Fruit fly (Drosophila melanogaster) whole organism, prepupa: ENCODE data around the gene U4-U6-60K.

Experiments
- Blimp-1 ChIP-seq: fragments of 200-800 bp; sonication (Bioruptor generic); optimal IDR thresholded peaks from 3 replicates; lab custom pipeline; 2017; ENCODE audit warnings: missing biosample characterization, missing genetic modification characterization, mild to moderate bottlenecking, moderate library complexity, missing genetic modification reagents
- CG10631 ChIP-seq: fragments of 200-800 bp; sonication (Bioruptor generic); optimal IDR thresholded peaks from 2 replicates; lab custom pipeline; 2016; ENCODE audit warnings: missing biosample characterization, missing genetic modification characterization
- CG11294 ChIP-seq: fragments of 200-800 bp; sonication (Bioruptor generic); IDR thresholded peaks from 2 replicates; pipeline ENCODE4 v1.3.6; 2022; ENCODE audit warnings: missing biosample characterization, missing genetic modification characterization
- CG11762 ChIP-seq: fragments of 200-800 bp; sonication (Bioruptor generic); optimal IDR thresholded peaks from 3 replicates; lab custom pipeline; 2016; ENCODE audit warnings: missing biosample characterization, missing genetic modification characterization; ENCODE audit not compliant: insufficient read depth
- CG11902 ChIP-seq: fragments of 200-800 bp; sonication (Bioruptor generic); optimal IDR thresholded peaks from 3 replicates; lab custom pipeline; 2016; ENCODE audit warnings: missing biosample characterization, missing genetic modification characterization
- CG15336 ChIP-seq: fragments of 200-800 bp; sonication (Bioruptor generic); IDR thresholded peaks from 2 replicates; pipeline ENCODE4 v1.3.6; 2022; ENCODE audit warnings: missing biosample characterization, missing genetic modification characterization
- CG1621 ChIP-seq: fragments of 200-800 bp; sonication (Bioruptor generic); optimal IDR thresholded peaks from 3 replicates; lab custom pipeline; 2018; ENCODE audit warnings: missing biosample characterization, mild to moderate bottlenecking, missing genetic modification characterization
- CG16779 ChIP-seq: fragments of 200-800 bp; sonication (Bioruptor generic); optimal IDR thresholded peaks from 3 replicates; lab custom pipeline; 2017; ENCODE audit warnings: missing biosample characterization, mild to moderate bottlenecking, missing genetic modification characterization
- CG3032 ChIP-seq: fragments of 200-800 bp; optimal IDR thresholded peaks from 2 replicates; lab custom pipeline; 2019; ENCODE audit warnings: missing biosample characterization, mild to moderate bottlenecking, missing genetic modification characterization, moderate library complexity
- CG31627 ChIP-seq: fragments of 200-800 bp; sonication (Bioruptor generic); optimal IDR thresholded peaks from 3 replicates; lab custom pipeline; 2016; ENCODE audit warnings: missing biosample characterization, missing genetic modification characterization
- CG34406 ChIP-seq: fragments of 200-800 bp; sonication (Bioruptor generic); optimal IDR thresholded peaks from 3 replicates; lab custom pipeline; 2016; ENCODE audit warnings: missing biosample characterization, missing genetic modification characterization
- CG4318 ChIP-seq: fragments of 200-800 bp; sonication (Bioruptor generic); optimal IDR thresholded peaks from 3 replicates; lab custom pipeline; 2017; ENCODE audit warnings: missing biosample characterization, mild to moderate bottlenecking, missing genetic modification characterization
- CG6163 ChIP-seq: fragments of 200-800 bp; sonication (Bioruptor generic); IDR thresholded peaks from 3 replicates; pipeline ENCODE4 v1.3.6; 2022; ENCODE audit warnings: missing biosample characterization, missing genetic modification characterization
- CG6276 ChIP-seq: fragments of 200-800 bp; sonication (Bioruptor generic); optimal IDR thresholded peaks from 2 replicates; lab custom pipeline; 2017; ENCODE audit warnings: missing biosample characterization, mild to moderate bottlenecking, missing genetic modification characterization
- CG6792 ChIP-seq: fragments of 200-800 bp; sonication (Bioruptor generic); optimal IDR thresholded peaks from 3 replicates; lab custom pipeline; 2016; ENCODE audit warnings: missing biosample characterization, missing genetic modification characterization
- CG6808 ChIP-seq: fragments of 200-800 bp; sonication (Bioruptor generic); optimal IDR thresholded peaks from 3 replicates; lab custom pipeline; 2017; ENCODE audit warnings: missing biosample characterization, missing genetic modification characterization, mild to moderate bottlenecking, moderate library complexity, missing genetic modification reagents
- CG6854 ChIP-seq: fragments of 200-800 bp; sonication (Bioruptor generic); optimal IDR thresholded peaks from 2 replicates; lab custom pipeline; 2017; ENCODE audit warnings: missing biosample characterization, mild to moderate bottlenecking, missing genetic modification characterization
- CG7368 ChIP-seq: fragments of 200-800 bp; sonication (Bioruptor generic); optimal IDR thresholded peaks from 3 replicates; lab custom pipeline; 2016; ENCODE audit warnings: missing biosample characterization, missing genetic modification characterization
- CG8119 ChIP-seq: fragments of 200-800 bp; sonication (Bioruptor generic); IDR thresholded peaks from 3 replicates; pipeline ENCODE4 v1.3.6; 2022; ENCODE audit warnings: missing biosample characterization, missing genetic modification characterization
- CG8319 ChIP-seq: fragments of 200-800 bp; sonication (Bioruptor generic); optimal IDR thresholded peaks from 3 replicates; lab custom pipeline; 2016; ENCODE audit warnings: missing biosample characterization, missing genetic modification characterization
- CG8632 ChIP-seq: fragments of 200-800 bp; sonication (Bioruptor generic); optimal IDR thresholded peaks from 3 replicates; lab custom pipeline; 2016; ENCODE audit warnings: missing biosample characterization, missing genetic modification characterization
- CG9139 ChIP-seq: fragments of 200-800 bp; sonication (Bioruptor generic); optimal IDR thresholded peaks from 3 replicates; lab custom pipeline; 2017; ENCODE audit warnings: missing biosample characterization, mild to moderate bottlenecking, missing genetic modification characterization
- Eip75B ChIP-seq: fragments of 200-800 bp; sonication (Bioruptor generic); optimal IDR thresholded peaks from 3 replicates; lab custom pipeline; 2016; ENCODE audit warnings: missing biosample characterization, missing genetic modification characterization
- Eip93F ChIP-seq: fragments of 200-800 bp; sonication (Bioruptor generic); optimal IDR thresholded peaks from 2 replicates; lab custom pipeline; 2016; ENCODE audit warnings: missing biosample characterization, mild to moderate bottlenecking, missing genetic modification characterization
- Ets21C ChIP-seq: fragments of 200-800 bp; sonication (Bioruptor generic); optimal IDR thresholded peaks from 3 replicates; lab custom pipeline; 2016; ENCODE audit warnings: missing biosample characterization, missing genetic modification characterization
- Gug ChIP-seq: fragments of 200-800 bp; sonication (Bioruptor generic); IDR thresholded peaks from 2 replicates; pipeline ENCODE4 v1.3.6; 2022; ENCODE audit warnings: missing biosample characterization, missing genetic modification characterization
- Hr39 ChIP-seq: fragments of 200-800 bp; sonication (Bioruptor generic); optimal IDR thresholded peaks from 2 replicates; lab custom pipeline; 2016; ENCODE audit warnings: missing biosample characterization, missing genetic modification characterization
- Hr4 ChIP-seq: fragments of 200-800 bp; sonication (Bioruptor generic); optimal IDR thresholded peaks from 3 replicates; lab custom pipeline; 2016; ENCODE audit warnings: missing biosample characterization, missing genetic modification characterization
- Lpt ChIP-seq: fragments of 200-800 bp; sonication (Bioruptor generic); optimal IDR thresholded peaks from 3 replicates; lab custom pipeline; 2016; ENCODE audit warnings: missing biosample characterization, missing genetic modification characterization
- Met ChIP-seq: fragments of 200-800 bp; sonication (Bioruptor generic); optimal IDR thresholded peaks from 3 replicates; lab custom pipeline; 2016; ENCODE audit warnings: missing biosample characterization, missing genetic modification characterization
- OdsH ChIP-seq: fragments of 200-800 bp; sonication (Bioruptor generic); optimal IDR thresholded peaks from 3 replicates; lab custom pipeline; 2016; ENCODE audit warnings: missing biosample characterization, missing genetic modification characterization
- Smox ChIP-seq: fragments of 200-800 bp; sonication (Bioruptor generic); optimal IDR thresholded peaks from 3 replicates; lab custom pipeline; 2016; ENCODE audit warnings: missing biosample characterization, missing genetic modification characterization
- Sox102F ChIP-seq: fragments of 200-800 bp; sonication (Bioruptor generic); optimal IDR thresholded peaks from 2 replicates; lab custom pipeline; 2016; ENCODE audit warnings: missing biosample characterization, mild to moderate bottlenecking, missing genetic modification characterization
- Sox14 ChIP-seq: fragments of 200-800 bp; sonication (Bioruptor generic); optimal IDR thresholded peaks from 3 replicates; lab custom pipeline; 2016; ENCODE audit warnings: missing biosample characterization, missing genetic modification characterization
- achi ChIP-seq: fragments of 200-800 bp; sonication (Bioruptor generic); optimal IDR thresholded peaks from 3 replicates; lab custom pipeline; 2016; ENCODE audit warnings: missing biosample characterization, missing genetic modification characterization
- acj6 ChIP-seq: fragments of 200-800 bp; sonication (Bioruptor generic); optimal IDR thresholded peaks from 3 replicates; lab custom pipeline; 2016; ENCODE audit warnings: missing biosample characterization, missing genetic modification characterization
- cyc ChIP-seq: fragments of 200-800 bp; sonication (Bioruptor generic); optimal IDR thresholded peaks from 3 replicates; lab custom pipeline; 2016; ENCODE audit warnings: missing biosample characterization, missing genetic modification characterization
- dac ChIP-seq: fragments of 200-800 bp; sonication (Bioruptor generic); optimal IDR thresholded peaks from 2 replicates; lab custom pipeline; 2017; ENCODE audit warnings: missing biosample characterization, mild to moderate bottlenecking, missing genetic modification characterization
- dsx ChIP-seq: fragments of 200-800 bp; optimal IDR thresholded peaks from 3 replicates; lab custom pipeline; 2019; ENCODE audit warnings: missing biosample characterization, mild to moderate bottlenecking, missing genetic modification characterization, moderate library complexity; ENCODE audit not compliant: poor library complexity, severe bottlenecking
- eg ChIP-seq: fragments of 200-800 bp; sonication (Bioruptor generic); IDR thresholded peaks from 3 replicates; pipeline ENCODE4 v1.3.6; 2022; ENCODE audit warnings: missing biosample characterization, missing genetic modification characterization
- esn ChIP-seq: fragments of 200-800 bp; sonication (Bioruptor generic); optimal IDR thresholded peaks from 2 replicates; lab custom pipeline; 2016; ENCODE audit warnings: missing biosample characterization, mild to moderate bottlenecking, missing genetic modification characterization, moderate library complexity
- fd59A ChIP-seq: fragments of 200-800 bp; sonication (Bioruptor generic); optimal IDR thresholded peaks from 2 replicates; lab custom pipeline; 2017; ENCODE audit warnings: missing biosample characterization, mild to moderate bottlenecking, missing genetic modification characterization, missing genetic modification reagents
- fkh ChIP-seq: fragments of 200-800 bp; sonication (Bioruptor generic); optimal IDR thresholded peaks from 3 replicates; lab custom pipeline; 2017; ENCODE audit warnings: missing biosample characterization, mild to moderate bottlenecking, missing genetic modification characterization, moderate library complexity
- lz ChIP-seq: fragments of 200-800 bp; sonication (Bioruptor generic); optimal IDR thresholded peaks from 3 replicates; lab custom pipeline; 2016; ENCODE audit warnings: missing biosample characterization, missing genetic modification characterization
- net ChIP-seq: fragments of 200-800 bp; sonication (Bioruptor generic); optimal IDR thresholded peaks from 3 replicates; lab custom pipeline; 2016; ENCODE audit warnings: missing biosample characterization, missing genetic modification characterization
- pdm3 ChIP-seq: fragments of 200-800 bp; sonication (Bioruptor generic); optimal IDR thresholded peaks from 3 replicates; lab custom pipeline; 2016; ENCODE audit warnings: missing biosample characterization, missing genetic modification characterization
- salr ChIP-seq, 2 experiments: fragments of 200-800 bp; sonication (Bioruptor generic); optimal IDR thresholded peaks; 3 replicates each; lab custom pipeline; 2016 to 2018; ENCODE audit warnings: missing biosample characterization in 2 of 2, missing genetic modification characterization in 2 of 2, mild to moderate bottlenecking in 1 of 2
- spab ChIP-seq: fragments of 200-800 bp; sonication (Bioruptor generic); optimal IDR thresholded peaks from 2 replicates; lab custom pipeline; 2017; ENCODE audit warnings: missing biosample characterization, mild to moderate bottlenecking, missing genetic modification characterization, missing genetic modification reagents
- svp ChIP-seq: fragments of 200-800 bp; sonication (Bioruptor generic); peaks from one replicate; lab custom pipeline; 2016; ENCODE audit warnings: missing biosample characterization, missing genetic modification characterization
- topi ChIP-seq: fragments of 200-800 bp; sonication (Bioruptor generic); optimal IDR thresholded peaks from 3 replicates; lab custom pipeline; 2016; ENCODE audit warnings: missing biosample characterization, missing genetic modification characterization
- vri ChIP-seq: fragments of 200-800 bp; sonication (Bioruptor generic); optimal IDR thresholded peaks from 3 replicates; lab custom pipeline; 2016; ENCODE audit warnings: missing biosample characterization, mild to moderate bottlenecking, missing genetic modification characterization

Gene U4-U6-60K

dm6 chr3L:17513893-17514616 lies at the start of gene U4-U6-60K, which contains the start of gene CG7564:
TSS of gene U4-U6-60K (minus strand) at chr3L:17513912.
TSS of gene CG7564 (plus strand) at chr3L:17514298.
- TF ChIP-seq lz = peak; percentile 60
- TF ChIP-seq CG16779 (tag; lab: Kevin White, UChicago) = no peak
- no peak for TF ChIP-seq CG8119 (GFP tag; lab: Robert Waterston, UW)
- peak; percentile 69 for TF ChIP-seq Hr39 (GFP tag; lab: Kevin White, UChicago)
- TF ChIP-seq CG31627 = peak; percentile 68
- peak; percentile 69 for TF ChIP-seq CG6808 (GFP tag; lab: Kevin White, UChicago)
- no peak for TF ChIP-seq dsx
- TF ChIP-seq acj6 = peak; percentile 63
- TF ChIP-seq Ets21C (GFP tag; lab: Kevin White, UChicago) = peak; percentile 10
- peak; percentile 39 for TF ChIP-seq CG6792 (GFP tag; lab: Kevin White, UChicago)
- TF ChIP-seq CG11762 (GFP tag; lab: Kevin White, UChicago) = peak; percentile 7
- TF ChIP-seq OdsH (GFP tag; lab: Kevin White, UChicago) = peak; percentile 60
- peak; percentile 71 for TF ChIP-seq esn (GFP tag; lab: Kevin White, UChicago)
- TF ChIP-seq CG34406 = peak; percentile 47
- TF ChIP-seq CG15336 (GFP tag; lab: Robert Waterston, UW) = no peak
- TF ChIP-seq Smox = no peak
- no peak for TF ChIP-seq CG1621 (tag; lab: Kevin White, UChicago)
- TF ChIP-seq fkh (GFP tag; lab: Kevin White, UChicago) = no peak
- TF ChIP-seq CG6163 (GFP tag; lab: Robert Waterston, UW) = 0 out of 3 replicates have a peak, but pooled peaks have one; percentile 28
- peak; percentile 56 for TF ChIP-seq svp (GFP tag; lab: Kevin White, UChicago)
- TF ChIP-seq CG6854 (GFP tag; lab: Kevin White, UChicago) = no peak
- no peak for TF ChIP-seq salr (GFP tag; optimal IDR thresholded peaks at IDR 0.05; lab: Kevin White, UChicago)
- peak; percentile 57 for TF ChIP-seq CG3032 (tag; lab: Kevin White, UChicago)
- TF ChIP-seq dac (GFP tag; lab: Kevin White, UChicago) = no peak
- TF ChIP-seq Hr4 (GFP tag; lab: Kevin White, UChicago) = peak; percentile 62
- peak; percentile 75 for TF ChIP-seq topi
- peak; percentile 71 for TF ChIP-seq cyc (GFP tag; lab: Kevin White, UChicago)
- no peak for TF ChIP-seq CG7368 (GFP tag; lab: Kevin White, UChicago)
- peak; percentile 42 for TF ChIP-seq CG8319
- TF ChIP-seq achi (GFP tag; lab: Kevin White, UChicago) = peak; percentile 59
- no peak for TF ChIP-seq Met (GFP tag; lab: Kevin White, UChicago)
- TF ChIP-seq Lpt = peak; percentile 30
- TF ChIP-seq CG6276 = no peak
- TF ChIP-seq pdm3 (GFP tag; lab: Kevin White, UChicago) = peak; percentile 69
- peak; percentile 29; the same call in 1 of the 2 replicates for TF ChIP-seq Gug (GFP tag; lab: Robert Waterston, UW)
- no peak for TF ChIP-seq spab (GFP tag; lab: Kevin White, UChicago)
- TF ChIP-seq vri (GFP tag; lab: Kevin White, UChicago) = no peak
- no peak for TF ChIP-seq CG4318 (GFP tag; lab: Kevin White, UChicago)
- TF ChIP-seq Sox14 = peak; percentile 69
- TF ChIP-seq Blimp-1 (GFP tag; lab: Kevin White, UChicago) = no peak
- peak; percentile 64 for TF ChIP-seq Eip93F (GFP tag; lab: Kevin White, UChicago)
- TF ChIP-seq CG9139 (GFP tag; lab: Kevin White, UChicago) = no peak
- 0 out of 2 replicates have a peak, but pooled peaks have one; percentile 21 for TF ChIP-seq CG11294 (GFP tag; lab: Robert Waterston, UW)
- TF ChIP-seq eg (GFP tag; lab: Robert Waterston, UW) = no peak; the same call in 2 of the 3 replicates
- peak; percentile 31 for TF ChIP-seq fd59A (GFP tag; lab: Kevin White, UChicago)
- TF ChIP-seq CG11902 (GFP tag; lab: Kevin White, UChicago) = peak; percentile 26
- TF ChIP-seq CG8632 = peak; percentile 51
- no peak for TF ChIP-seq Sox102F (GFP tag; lab: Kevin White, UChicago)
- no peak for TF ChIP-seq Eip75B (GFP tag; lab: Kevin White, UChicago)
- TF ChIP-seq net = peak; percentile 33
- TF ChIP-seq CG10631 = no peak
